Fruit fly (Drosophila melanogaster) whole organism, adult: ENCODE data around the gene CG15042.

Source experiments
- CG14711 ChIP-seq: fragments of 200-800 bp; sonication (Bioruptor generic); optimal IDR thresholded peaks from 2 replicates; lab custom pipeline; 2018; ENCODE audit warnings: missing biosample characterization, mild to moderate bottlenecking, missing genetic modification characterization, moderate library complexity
- CG1620 ChIP-seq: fragments of 200-800 bp; sonication (Bioruptor generic); optimal IDR thresholded peaks from 2 replicates; lab custom pipeline; 2016; ENCODE audit warnings: missing biosample characterization, missing genetic modification characterization
- CG33017 ChIP-seq: fragments of 200-800 bp; sonication (Bioruptor generic); optimal IDR thresholded peaks from 2 replicates; lab custom pipeline; 2018; ENCODE audit warnings: missing biosample characterization, mild to moderate bottlenecking, missing genetic modification characterization, moderate library complexity
- CG5204 ChIP-seq: fragments of 200-800 bp; sonication (Bioruptor generic); optimal IDR thresholded peaks from 2 replicates; lab custom pipeline; 2016; ENCODE audit warnings: missing biosample characterization, missing genetic modification characterization
- CG7045 ChIP-seq: fragments of 200-800 bp; sonication (Bioruptor generic); optimal IDR thresholded peaks from 2 replicates; lab custom pipeline; 2017; ENCODE audit warnings: missing biosample characterization, mild to moderate bottlenecking, missing genetic modification characterization
- CG7101 ChIP-seq: fragments of 200-800 bp; sonication (Bioruptor generic); optimal IDR thresholded peaks from 2 replicates; lab custom pipeline; 2018; ENCODE audit warnings: missing biosample characterization, mild to moderate bottlenecking, missing genetic modification characterization, moderate library complexity
- Clk ChIP-seq: fragments of 200-800 bp; sonication (Bioruptor generic); optimal IDR thresholded peaks from 2 replicates; lab custom pipeline; 2017; ENCODE audit warnings: missing biosample characterization, missing genetic modification characterization
- Hr96 ChIP-seq: fragments of 200-800 bp; sonication (Bioruptor generic); optimal IDR thresholded peaks from 2 replicates; lab custom pipeline; 2016; ENCODE audit warnings: missing biosample characterization, missing genetic modification characterization
- Mnt ChIP-seq: fragments of 200-800 bp; sonication (Bioruptor generic); optimal IDR thresholded peaks from 2 replicates; lab custom pipeline; 2016; ENCODE audit warnings: missing biosample characterization, mild to moderate bottlenecking, missing genetic modification characterization
- cic ChIP-seq: fragments of 200-800 bp; sonication (Bioruptor generic); optimal IDR thresholded peaks from 2 replicates; lab custom pipeline; 2017; ENCODE audit warnings: missing biosample characterization, mild to moderate bottlenecking, missing genetic modification characterization, moderate library complexity
- kay ChIP-seq: fragments of 200-800 bp; sonication (Bioruptor generic); peaks from one replicate; lab custom pipeline; 2016; ENCODE audit warnings: missing biosample characterization, missing genetic modification characterization, borderline replicate concordance
- pad ChIP-seq: fragments of 200-800 bp; sonication (Bioruptor generic); optimal IDR thresholded peaks from 3 replicates; lab custom pipeline; 2017; ENCODE audit warnings: missing biosample characterization, missing genetic modification characterization, mild to moderate bottlenecking, moderate library complexity, missing genetic modification reagents
- tj ChIP-seq: fragments of 200-800 bp; sonication (Bioruptor generic); optimal IDR thresholded peaks from 3 replicates; lab custom pipeline; 2017; ENCODE audit warnings: missing biosample characterization, mild to moderate bottlenecking, missing genetic modification characterization, moderate library complexity
- toe ChIP-seq: fragments of 200-800 bp; sonication (Bioruptor generic); optimal IDR thresholded peaks from 2 replicates; lab custom pipeline; 2016; ENCODE audit warnings: missing biosample characterization, missing genetic modification characterization

DNA sequence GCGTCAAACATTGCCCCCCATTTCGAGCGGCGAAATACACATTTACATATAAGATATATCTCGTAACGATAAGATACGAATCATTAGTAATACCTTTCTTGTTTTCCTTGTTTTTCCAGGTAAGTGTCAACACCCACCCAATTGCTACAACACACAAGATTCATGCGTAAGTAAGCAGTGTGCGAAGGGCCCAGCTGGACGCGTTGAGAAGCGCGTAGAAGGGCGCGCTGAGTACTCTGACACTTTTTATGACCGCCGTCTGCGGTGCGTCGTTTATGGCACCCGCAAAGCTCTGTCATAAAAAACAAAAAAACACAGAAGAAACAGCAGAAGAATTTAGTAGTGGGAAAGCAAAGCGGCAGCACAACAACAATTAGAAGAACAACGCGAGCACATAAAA is 19.6 kb upstream of the CG15042 start:
- TF ChIP-seq pad (GFP tag; lab: Kevin White, UChicago) = no peak
- no peak for TF ChIP-seq CG14711
- no peak for TF ChIP-seq Mnt (GFP tag; lab: Kevin White, UChicago)
- no peak for TF ChIP-seq CG5204 (GFP tag; lab: Kevin White, UChicago)
- TF ChIP-seq cic (GFP tag; lab: Kevin White, UChicago) = no peak
- TF ChIP-seq Clk (GFP tag; lab: Kevin White, UChicago) = no peak
- no peak for TF ChIP-seq CG7101 (tag; lab: Kevin White, UChicago)
- no peak for TF ChIP-seq kay
- TF ChIP-seq CG7045 (GFP tag; lab: Kevin White, UChicago) = no peak
- no peak for TF ChIP-seq toe
- no peak for TF ChIP-seq tj (GFP tag; lab: Kevin White, UChicago)
- no peak for TF ChIP-seq Hr96 (GFP tag; lab: Kevin White, UChicago)
- no peak for TF ChIP-seq CG1620 (GFP tag; lab: Kevin White, UChicago)
- TF ChIP-seq CG33017 = no peak
